Worm (Caenorhabditis elegans) whole organism, young adult: ENCODE results near the gene gst-31.

Experiments used
- B0019.2 ChIP-seq: fragments of 200-800 bp; sonication (Bioruptor generic); conservative IDR thresholded peaks from 2 replicates; pipeline ENCODE4 v1.3.6; 2022; ENCODE audit warnings: missing genetic modification reagents, missing genetic modification characterization, missing compliant biosample characterization
- C06A6.2 ChIP-seq: fragments of 200-800 bp; sonication (Bioruptor generic); conservative IDR thresholded peaks from 2 replicates; pipeline ENCODE4 v1.3.6; 2022; ENCODE audit warnings: missing genetic modification characterization, missing compliant biosample characterization
- D2030.7 ChIP-seq: fragments of 200-800 bp; sonication (Bioruptor generic); IDR thresholded peaks from 2 replicates; pipeline ENCODE4 v1.3.6; 2022; ENCODE audit warnings: missing genetic modification reagents, missing genetic modification characterization, missing compliant biosample characterization
- F22D6.2 ChIP-seq: sonication (generic microtip); optimal IDR thresholded peaks from 2 replicates; lab custom pipeline; 2016; ENCODE audit warnings: mild to moderate bottlenecking, missing genetic modification characterization, missing compliant biosample characterization
- F37B4.10 ChIP-seq: fragments of 200-800 bp; sonication (Bioruptor generic); IDR thresholded peaks from 2 replicates; pipeline ENCODE4 v1.3.6; 2022; ENCODE audit warnings: missing genetic modification characterization, missing compliant biosample characterization
- T26A5.8 ChIP-seq: sonication (generic microtip); optimal IDR thresholded peaks from 2 replicates; lab custom pipeline; 2016; ENCODE audit warnings: missing genetic modification characterization, missing compliant biosample characterization
- Y79H2A.3 ChIP-seq: fragments of 200-800 bp; sonication (Bioruptor generic); conservative IDR thresholded peaks from 2 replicates; pipeline ENCODE4 v1.3.6; 2022; ENCODE audit warnings: missing genetic modification reagents, missing genetic modification characterization, missing compliant biosample characterization
- akir-1 ChIP-seq: fragments of 200-800 bp; sonication (Bioruptor generic); optimal IDR thresholded peaks from 2 replicates; lab custom pipeline; 2018; ENCODE audit warnings: mild to moderate bottlenecking, missing genetic modification characterization, moderate library complexity, missing compliant biosample characterization
- aptf-2 ChIP-seq: fragments of 200-800 bp; sonication (Bioruptor generic); conservative IDR thresholded peaks from 2 replicates; pipeline ENCODE4 v1.3.6; 2022; ENCODE audit warnings: missing genetic modification reagents, missing genetic modification characterization, missing compliant biosample characterization
- athp-1 ChIP-seq: sonication (generic microtip); optimal IDR thresholded peaks from 2 replicates; lab custom pipeline; 2017; ENCODE audit warnings: mild to moderate bottlenecking, missing genetic modification characterization, missing compliant biosample characterization
- attf-6 ChIP-seq: fragments of 200-800 bp; sonication (Bioruptor generic); IDR thresholded peaks from 2 replicates; pipeline ENCODE4 v1.3.6; 2022; ENCODE audit warnings: missing genetic modification reagents, missing genetic modification characterization, missing compliant biosample characterization
- bed-1 ChIP-seq: fragments of 200-800 bp; sonication (Bioruptor generic); IDR thresholded peaks from 2 replicates; pipeline ENCODE4 v1.3.6; 2022; ENCODE audit warnings: missing genetic modification reagents, missing genetic modification characterization, missing compliant biosample characterization
- cebp-1 ChIP-seq, 2 experiments: fragments of 200-800 bp in 1 of 2; sonication (Bioruptor generic) in 1 of 2; sonication (generic microtip) in 1 of 2; IDR thresholded peaks in 1 of 2; optimal IDR thresholded peaks in 1 of 2; 2 replicates each; pipeline versions ENCODE4 v1.3.6 to Lab custom; 2017 to 2022; ENCODE audit warnings: missing compliant biosample characterization in 2 of 2, missing genetic modification characterization in 2 of 2, mild to moderate bottlenecking in 1 of 2, missing genetic modification reagents in 1 of 2, moderate library complexity in 1 of 2
- ceh-27 ChIP-seq: fragments of 200-800 bp; sonication (Bioruptor generic); optimal IDR thresholded peaks from 2 replicates; lab custom pipeline; 2018; ENCODE audit warnings: mild to moderate bottlenecking, missing genetic modification characterization, moderate library complexity, missing compliant biosample characterization
- ceh-58 ChIP-seq: fragments of 200-800 bp; sonication (Bioruptor generic); IDR thresholded peaks from 2 replicates; pipeline ENCODE4 v1.3.6; 2022; ENCODE audit warnings: missing genetic modification characterization, missing compliant biosample characterization
- ceh-79 ChIP-seq: sonication (generic microtip); optimal IDR thresholded peaks from 2 replicates; lab custom pipeline; 2017; ENCODE audit warnings: mild to moderate bottlenecking, missing genetic modification characterization, missing compliant biosample characterization
- chd-7 ChIP-seq: sonication (generic microtip); optimal IDR thresholded peaks from 2 replicates; lab custom pipeline; 2016; ENCODE audit warnings: mild to moderate bottlenecking, missing genetic modification characterization, moderate library complexity, missing compliant biosample characterization
- dpff-1 ChIP-seq: sonication (generic microtip); optimal IDR thresholded peaks from 2 replicates; lab custom pipeline; 2017; ENCODE audit warnings: mild to moderate bottlenecking, missing genetic modification characterization, missing compliant biosample characterization
- efl-1 ChIP-seq: fragments of 150-350 bp; optimal IDR thresholded peaks from 2 replicates; lab custom pipeline; 2014; ENCODE audit warnings: missing biosample characterization, missing genetic modification reagents, missing genetic modification characterization
- egrh-3 ChIP-seq: fragments of 200-800 bp; sonication (Bioruptor generic); IDR thresholded peaks from 2 replicates; pipeline ENCODE4 v1.3.6; 2022; ENCODE audit warnings: missing genetic modification reagents, missing genetic modification characterization, missing compliant biosample characterization
- hlh-12 ChIP-seq: sonication (generic microtip); optimal IDR thresholded peaks from 2 replicates; lab custom pipeline; 2016; ENCODE audit warnings: missing genetic modification characterization, missing compliant biosample characterization
- hmg-1.2 ChIP-seq: fragments of 200-800 bp; sonication (Bioruptor generic); IDR thresholded peaks from 2 replicates; pipeline ENCODE4 v1.3.6; 2022; ENCODE audit warnings: missing genetic modification reagents, missing genetic modification characterization, missing compliant biosample characterization
- let-526 ChIP-seq: fragments of 200-800 bp; sonication (Bioruptor generic); IDR thresholded peaks from 2 replicates; pipeline ENCODE4 v1.3.6; 2022; ENCODE audit warnings: missing genetic modification reagents, missing genetic modification characterization, missing compliant biosample characterization
- lsl-1 ChIP-seq: fragments of 200-800 bp; sonication (Bioruptor generic); optimal IDR thresholded peaks from 2 replicates; lab custom pipeline; 2018; ENCODE audit warnings: mild to moderate bottlenecking, missing genetic modification characterization, moderate library complexity, missing compliant biosample characterization
- nfya-1 ChIP-seq: sonication (generic microtip); optimal IDR thresholded peaks from 2 replicates; lab custom pipeline; 2017; ENCODE audit warnings: antibody characterized with exemption, missing compliant biosample characterization, missing genetic modification characterization, borderline replicate concordance; ENCODE audit not compliant: insufficient read depth
- nhr-120 ChIP-seq: fragments of 200-800 bp; sonication (Bioruptor generic); IDR thresholded peaks from 2 replicates; pipeline ENCODE4 v1.3.6; 2022; ENCODE audit warnings: missing genetic modification characterization, missing compliant biosample characterization
- nhr-90 ChIP-seq: sonication (generic microtip); optimal IDR thresholded peaks from 2 replicates; lab custom pipeline; 2016; ENCODE audit warnings: missing genotype, mild to moderate bottlenecking, missing genetic modification characterization, missing compliant biosample characterization
- pbrm-1 ChIP-seq: fragments of 200-800 bp; sonication (Bioruptor generic); IDR thresholded peaks from 2 replicates; pipeline ENCODE4 v1.3.6; 2022; ENCODE audit warnings: missing genetic modification reagents, missing genetic modification characterization, missing compliant biosample characterization
- repo-1 ChIP-seq: sonication (generic microtip); optimal IDR thresholded peaks from 2 replicates; lab custom pipeline; 2017; ENCODE audit warnings: mild to moderate bottlenecking, missing genetic modification characterization, missing compliant biosample characterization
- rpc-1 ChIP-seq, 2 experiments: fragments of 150-350 bp in 1 of 2; sonication (generic microtip) in 1 of 2; optimal IDR thresholded peaks; 2 replicates each; lab custom pipeline; 2014 to 2018; ENCODE audit warnings: missing biosample characterization in 1 of 2, missing genetic modification characterization in 1 of 2, missing genetic modification reagents in 1 of 2, missing genotype in 1 of 2
- snpc-3.4 ChIP-seq: sonication (generic microtip); optimal IDR thresholded peaks from 2 replicates; lab custom pipeline; 2017; ENCODE audit warnings: missing genetic modification characterization, mild to moderate bottlenecking, missing compliant biosample characterization, antibody characterized with exemption, moderate library complexity, missing genotype, missing genetic modification reagents
- snpc-4 ChIP-seq, 5 experiments: fragments of 150-350 bp in 1 of 5; sonication (generic microtip) in 4 of 5; optimal IDR thresholded peaks; 2 replicates each; lab custom pipeline; 2014 to 2018; ENCODE audit warnings: missing genetic modification characterization in 5 of 5, missing biosample characterization in 3 of 5, antibody characterized with exemption in 2 of 5, mild to moderate bottlenecking in 2 of 5, missing compliant biosample characterization in 2 of 5, missing genotype in 2 of 5, moderate library complexity in 2 of 5, missing genetic modification reagents in 1 of 5
- tbp1 ChIP-seq: fragments of 200-800 bp; sonication (Bioruptor generic); optimal IDR thresholded peaks from 2 replicates; lab custom pipeline; 2018; ENCODE audit warnings: mild to moderate bottlenecking, missing genetic modification characterization, missing compliant biosample characterization
- zfh-2 ChIP-seq: fragments of 200-800 bp; sonication (Bioruptor generic); conservative IDR thresholded peaks from 2 replicates; pipeline ENCODE4 v1.3.6; 2022; ENCODE audit warnings: missing genetic modification reagents, missing genetic modification characterization, missing compliant biosample characterization
- ztf-22 ChIP-seq: fragments of 200-800 bp; sonication (Bioruptor generic); optimal IDR thresholded peaks from 2 replicates; lab custom pipeline; 2018; ENCODE audit warnings: mild to moderate bottlenecking, missing genetic modification characterization, moderate library complexity, missing compliant biosample characterization
- ztf-6 ChIP-seq: fragments of 200-800 bp; sonication (Bioruptor generic); IDR thresholded peaks from 2 replicates; pipeline ENCODE4 v1.3.6; 2022; ENCODE audit warnings: missing genetic modification reagents, missing genetic modification characterization, missing compliant biosample characterization

Gene gst-31

ce11 chrII:15183139-15183538 lies 8.4 kb upstream of the gst-31 start, which contains the start of gene gst-34:
TSS of gene gst-34 (minus strand) at chrII:15183239.
- TF ChIP-seq let-526 (GFP tag; lab: Robert Waterston, UW) (no peak), ztf-22 (no peak), attf-6 (GFP tag; lab: Robert Waterston, UW) (no peak), nhr-90 (tag; lab: Kevin White, UChicago) (no peak), dpff-1 (tag; lab: Kevin White, UChicago) (no peak), snpc-3.4 (no peak), ceh-79 (tag; lab: Kevin White, UChicago) (no peak), aptf-2 (GFP tag; lab: Robert Waterston, UW) (no peak), ztf-6 (GFP tag; lab: Robert Waterston, UW) (no peak), tbp1 (GFP tag; lab: Kevin White, UChicago) (no peak), athp-1 (tag; lab: Kevin White, UChicago) (no peak), hlh-12 (no peak), ceh-58 (no peak), Y79H2A.3 (GFP tag; lab: Robert Waterston, UW) (no peak), snpc-4 (GFP tag; optimal IDR thresholded peaks at IDR 0.05; lab: Kevin White, UChicago) (no peak), snpc-4 (tag; optimal IDR thresholded peaks at IDR 0.05; lab: Kevin White, UChicago) (no peak), repo-1 (tag; lab: Kevin White, UChicago) (no peak), egrh-3 (GFP tag; lab: Robert Waterston, UW) (no peak), T26A5.8 (tag; lab: Kevin White, UChicago) (no peak), nfya-1 (no peak)

ce11 chrII:15178494-15178893 lies 3.7 kb upstream of the gst-31 start, which contains the start of gene gst-32:
TSS of gene gst-32 (minus strand) at chrII:15178594.
- TF ChIP-seq D2030.7 (GFP tag; lab: Robert Waterston, UW) (0 out of 2 replicates have a peak, but pooled peaks have one; percentile 23), lsl-1 (GFP tag; lab: Kevin White, UChicago) (no peak), akir-1 (GFP tag; lab: Kevin White, UChicago) (no peak), bed-1 (GFP tag; lab: Robert Waterston, UW) (no peak), nhr-120 (GFP tag; lab: Robert Waterston, UW) (no peak), F37B4.10 (no peak), dpff-1 (tag; lab: Kevin White, UChicago) (no peak), pbrm-1 (GFP tag; lab: Robert Waterston, UW) (no peak), efl-1 (GFP tag; lab: Kevin White, UChicago) (no peak)

ce11 chrII:15175643-15176042 lies 878 bp upstream of the gst-31 start, which contains the start of gene Y53F4B.36:
TSS of gene Y53F4B.36 (plus strand) at chrII:15175943.
- TF ChIP-seq chd-7 (tag; lab: Kevin White, UChicago) = no peak
- no peak for TF ChIP-seq dpff-1 (tag; lab: Kevin White, UChicago)
- no peak for TF ChIP-seq rpc-1 (optimal IDR thresholded peaks at IDR 0.05; lab: Kevin White, UChicago)
- TF ChIP-seq rpc-1 (tag; optimal IDR thresholded peaks at IDR 0.05; lab: Kevin White, UChicago) = no peak
- TF ChIP-seq C06A6.2 = no peak
- no peak for TF ChIP-seq lsl-1 (GFP tag; lab: Kevin White, UChicago)
- no peak for TF ChIP-seq B0019.2
- no peak for TF ChIP-seq ceh-27

DNA sequence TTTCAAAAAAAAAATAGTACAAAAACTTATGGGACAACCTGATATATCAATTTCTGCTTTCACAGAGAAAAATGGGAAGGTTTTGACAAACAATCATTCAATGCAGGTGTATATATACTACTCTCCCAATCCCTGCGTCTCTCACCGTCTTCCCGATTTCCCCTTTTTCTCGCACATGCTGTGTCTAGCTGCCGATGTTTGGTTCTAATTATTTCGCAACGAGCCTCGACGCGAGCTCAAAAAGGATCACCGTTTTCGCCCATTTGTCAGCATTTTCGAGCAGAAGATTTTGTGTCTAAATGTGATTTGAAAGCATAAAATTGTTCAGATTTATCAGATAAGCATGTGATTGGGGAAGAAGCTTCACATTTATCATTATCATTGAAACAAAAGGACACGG lies 1.6 kb downstream of the gst-31 start:
- TF ChIP-seq zfh-2 (GFP tag; lab: Robert Waterston, UW) = no peak
- TF ChIP-seq hmg-1.2 (GFP tag; lab: Robert Waterston, UW) = peak; percentile 47; the same call in 1 of the 2 replicates
- peak; percentile 2 for TF ChIP-seq tbp1 (GFP tag; lab: Kevin White, UChicago)
- TF ChIP-seq F22D6.2 = no peak
- TF ChIP-seq cebp-1 (GFP tag; IDR thresholded peaks at IDR 0.05; lab: Robert Waterston, UW) = peak; percentile 90
- TF ChIP-seq cebp-1 (tag; optimal IDR thresholded peaks at IDR 0.05; lab: Kevin White, UChicago) = peak; percentile 97
